Fruit fly (Drosophila melanogaster) whole organism, wandering third instar larva: Measurements from ENCODE around the gene CG1542.
A peak's percentile ranks its signal among the peaks of the same experiment; 100 is the strongest.

Experiments
- Abd-B ChIP-seq: fragments of >200 bp; optimal IDR thresholded peaks from 2 replicates; lab custom pipeline; 2017; ENCODE audit warnings: missing biosample characterization, missing genetic modification characterization
- CG32264 ChIP-seq: fragments of 200-800 bp; sonication (Bioruptor generic); optimal IDR thresholded peaks from 2 replicates; lab custom pipeline; 2016; ENCODE audit warnings: missing biosample characterization, missing genetic modification characterization
- CG9705 ChIP-seq: fragments of 200-800 bp; sonication (Bioruptor generic); optimal IDR thresholded peaks from 2 replicates; lab custom pipeline; 2018; ENCODE audit warnings: missing biosample characterization, mild to moderate bottlenecking, missing genetic modification characterization
- CrebA ChIP-seq: fragments of 200-800 bp; sonication (Bioruptor generic); optimal IDR thresholded peaks from 2 replicates; lab custom pipeline; 2016; ENCODE audit warnings: missing biosample characterization, mild to moderate bottlenecking, missing genetic modification characterization, borderline replicate concordance
- Dif ChIP-seq: fragments of 200-275, 200-300 bp; sonication (Bioruptor generic); optimal IDR thresholded peaks from 2 replicates; lab custom pipeline; 2018; ENCODE audit warnings: missing biosample characterization, missing genetic modification characterization; ENCODE audit not compliant: partially characterized antibody
- GATAd ChIP-seq: sonication (Bioruptor generic); optimal IDR thresholded peaks from 2 replicates; lab custom pipeline; 2016; ENCODE audit warnings: missing biosample characterization, missing genetic modification characterization
- HLH106 ChIP-seq: fragments of 200-800 bp; optimal IDR thresholded peaks from 3 replicates; lab custom pipeline; 2019; ENCODE audit warnings: missing biosample characterization, mild to moderate bottlenecking, missing genetic modification characterization, moderate library complexity
- Hnf4 ChIP-seq: fragments of 200-800 bp; sonication (Bioruptor generic); optimal IDR thresholded peaks from 2 replicates; lab custom pipeline; 2016; ENCODE audit warnings: missing biosample characterization, mild to moderate bottlenecking, missing genetic modification characterization
- Hr78 ChIP-seq: fragments of >200 bp; optimal IDR thresholded peaks from 2 replicates; lab custom pipeline; 2017; ENCODE audit warnings: missing biosample characterization, missing genetic modification characterization
- Hr83 ChIP-seq: fragments of 200-300 bp; sonication (Bioruptor generic); optimal IDR thresholded peaks from 2 replicates; lab custom pipeline; 2016; ENCODE audit warnings: missing biosample characterization, mild to moderate bottlenecking, missing genetic modification characterization, moderate library complexity; ENCODE audit not compliant: poor library complexity, severe bottlenecking
- Jra ChIP-seq: sonication (Bioruptor generic); optimal IDR thresholded peaks from 2 replicates; lab custom pipeline; 2016; ENCODE audit warnings: missing biosample characterization, missing genetic modification characterization
- Myc ChIP-seq: fragments of >200 bp; optimal IDR thresholded peaks from 2 replicates; lab custom pipeline; 2017
- N ChIP-seq: fragments of >200 bp; optimal IDR thresholded peaks from 2 replicates; lab custom pipeline; 2018; ENCODE audit warnings: missing biosample characterization, missing external identifiers, missing genetic modification characterization
- OdsH ChIP-seq: fragments of 200-800 bp; sonication (Bioruptor generic); optimal IDR thresholded peaks from 2 replicates; lab custom pipeline; 2016; ENCODE audit warnings: missing biosample characterization, mild to moderate bottlenecking, missing genetic modification characterization
- Rel ChIP-seq, 2 experiments: fragments of 200-800 bp; sonication (Bioruptor generic) in 1 of 2; optimal IDR thresholded peaks; 2 replicates in 1 of 2; 3 replicates in 1 of 2; lab custom pipeline; 2016 to 2019; ENCODE audit warnings: mild to moderate bottlenecking in 2 of 2, missing biosample characterization in 2 of 2, missing genetic modification characterization in 2 of 2, moderate library complexity in 1 of 2
- Sp1 ChIP-seq: fragments of 200-800 bp; sonication (Bioruptor generic); optimal IDR thresholded peaks from 3 replicates; lab custom pipeline; 2019; ENCODE audit warnings: missing biosample characterization, mild to moderate bottlenecking, missing genetic modification characterization, moderate library complexity
- br ChIP-seq: fragments of 200-800 bp; sonication (Bioruptor generic); optimal IDR thresholded peaks from 2 replicates; lab custom pipeline; 2016; ENCODE audit warnings: missing biosample characterization, missing genetic modification characterization
- brk ChIP-seq: fragments of 200-800 bp; sonication (Bioruptor generic); optimal IDR thresholded peaks from 2 replicates; lab custom pipeline; 2016; ENCODE audit warnings: missing biosample characterization, mild to moderate bottlenecking, missing genetic modification characterization
- dl ChIP-seq, 2 experiments: fragments of 175-275, 200-275 bp in 1 of 2; fragments of 200-275 bp in 1 of 2; sonication (Bioruptor generic); optimal IDR thresholded peaks; lab custom pipeline; 2018; ENCODE audit warnings: mild to moderate bottlenecking in 2 of 2, missing biosample characterization in 2 of 2, missing genetic modification characterization in 2 of 2, moderate library complexity in 2 of 2; ENCODE audit not compliant: partially characterized antibody in 2 of 2, insufficient read depth in 1 of 2
- dmrt93B ChIP-seq: fragments of 200-800 bp; sonication (Bioruptor generic); optimal IDR thresholded peaks from 2 replicates; lab custom pipeline; 2018; ENCODE audit warnings: missing biosample characterization, mild to moderate bottlenecking, missing genetic modification characterization
- dsf ChIP-seq: sonication (Bioruptor generic); optimal IDR thresholded peaks from 2 replicates; lab custom pipeline; 2016; ENCODE audit warnings: missing biosample characterization, missing genetic modification characterization, borderline replicate concordance
- ey ChIP-seq: fragments of 200-800 bp; sonication (Bioruptor generic); optimal IDR thresholded peaks from 2 replicates; lab custom pipeline; 2016; ENCODE audit warnings: missing biosample characterization, missing genetic modification characterization
- foxo ChIP-seq, 2 experiments: fragments of 200-800 bp; sonication (Bioruptor generic); optimal IDR thresholded peaks; 2 replicates in 1 of 2; 3 replicates in 1 of 2; lab custom pipeline; 2016 to 2017; ENCODE audit warnings: missing biosample characterization in 2 of 2, missing genetic modification characterization in 2 of 2
- fru ChIP-seq: fragments of 200-800 bp; sonication (Bioruptor generic); optimal IDR thresholded peaks from 3 replicates; lab custom pipeline; 2016; ENCODE audit warnings: missing biosample characterization, mild to moderate bottlenecking, missing genetic modification characterization
- h ChIP-seq: fragments of 200-800 bp; sonication (Bioruptor generic); optimal IDR thresholded peaks from 3 replicates; lab custom pipeline; 2016; ENCODE audit warnings: missing biosample characterization, mild to moderate bottlenecking, missing genetic modification characterization
- jim ChIP-seq: fragments of 175-275, 200-325 bp; sonication (Bioruptor generic); optimal IDR thresholded peaks from 2 replicates; lab custom pipeline; 2016; ENCODE audit warnings: missing biosample characterization, mild to moderate bottlenecking, missing genetic modification characterization
- lola ChIP-seq: fragments of >200 bp; optimal IDR thresholded peaks from 2 replicates; lab custom pipeline; 2017; ENCODE audit warnings: missing biosample characterization, missing genetic modification characterization
- pan ChIP-seq: fragments of >200 bp; optimal IDR thresholded peaks from 2 replicates; lab custom pipeline; 2017
- psq ChIP-seq: fragments of 200-800 bp; sonication (Bioruptor generic); optimal IDR thresholded peaks from 3 replicates; lab custom pipeline; 2017; ENCODE audit warnings: missing biosample characterization, mild to moderate bottlenecking, missing genetic modification characterization, moderate library complexity
- rgr ChIP-seq: fragments of 200-800 bp; sonication (Bioruptor generic); optimal IDR thresholded peaks from 3 replicates; lab custom pipeline; 2016; ENCODE audit warnings: missing biosample characterization, mild to moderate bottlenecking, missing genetic modification characterization
- sage ChIP-seq: fragments of 200-800 bp; sonication (Bioruptor generic); optimal IDR thresholded peaks from 2 replicates; lab custom pipeline; 2016; ENCODE audit warnings: missing biosample characterization, mild to moderate bottlenecking, missing genetic modification characterization
- sv ChIP-seq: fragments of 200-800 bp; sonication (Bioruptor generic); optimal IDR thresholded peaks from 3 replicates; lab custom pipeline; 2016; ENCODE audit warnings: missing biosample characterization, missing genetic modification characterization
- tai ChIP-seq: sonication (Bioruptor generic); optimal IDR thresholded peaks from 2 replicates; lab custom pipeline; 2016; ENCODE audit warnings: missing biosample characterization, missing genetic modification characterization
- usp ChIP-seq: fragments of >200 bp; optimal IDR thresholded peaks from 2 replicates; lab custom pipeline; 2017; ENCODE audit warnings: missing biosample characterization, missing genetic modification characterization
- woc ChIP-seq: sonication (Bioruptor generic); optimal IDR thresholded peaks from 2 replicates; lab custom pipeline; 2016; ENCODE audit warnings: missing biosample characterization, mild to moderate bottlenecking, missing genetic modification characterization

CG1542 gene

dm6 chr3R:31245785-31246184, 32.5 kb downstream of the CG1542 start:
- TF ChIP-seq brk (GFP tag; lab: Kevin White, UChicago) (no peak), rgr (GFP tag; lab: Kevin White, UChicago) (no peak), dmrt93B (GFP tag; lab: Kevin White, UChicago) (no peak), HLH106 (tag; lab: Kevin White, UChicago) (no peak), Rel (GFP tag; optimal IDR thresholded peaks at IDR 0.05; lab: Kevin White, UChicago) (no peak), Rel (tag; optimal IDR thresholded peaks at IDR 0.05; lab: Kevin White, UChicago) (no peak), br (GFP tag; lab: Kevin White, UChicago) (no peak), pan (lab: Kevin White, UChicago) (no peak), Dif (GFP tag; lab: Kevin White, UChicago) (no peak), Hnf4 (GFP tag; lab: Kevin White, UChicago) (no peak), woc (GFP tag; lab: Kevin White, UChicago) (no peak)

dm6 chr3R:31247281-31247995, 34.2 kb downstream of the CG1542 start:
- peak in 1 of 2 experiments; percentile 15 for TF ChIP-seq foxo (GFP tag; optimal IDR thresholded peaks at IDR 0.05; lab: Kevin White, UChicago)
- no peak for TF ChIP-seq CG9705 (GFP tag; lab: Kevin White, UChicago)
- TF ChIP-seq rgr (GFP tag; lab: Kevin White, UChicago), result no peak
- no peak for TF ChIP-seq N (GFP tag; lab: Kevin White, UChicago)
- peak; percentile 21 for TF ChIP-seq sv (GFP tag; lab: Kevin White, UChicago)
- no peak for TF ChIP-seq Sp1 (GFP tag; lab: Kevin White, UChicago)
- peak; percentile 37 for TF ChIP-seq fru
- no peak for TF ChIP-seq Hr78 (GFP tag; lab: Kevin White, UChicago)
- no peak for TF ChIP-seq Dif (GFP tag; lab: Kevin White, UChicago)
- TF ChIP-seq Jra (GFP tag; lab: Kevin White, UChicago), result no peak
- TF ChIP-seq HLH106 (tag; lab: Kevin White, UChicago), result peak; percentile 29
- TF ChIP-seq CG32264 (GFP tag; lab: Kevin White, UChicago), result no peak
- TF ChIP-seq psq, result no peak
- TF ChIP-seq pan (lab: Kevin White, UChicago), result no peak
- no peak for TF ChIP-seq dmrt93B (GFP tag; lab: Kevin White, UChicago)
- no peak for TF ChIP-seq woc (GFP tag; lab: Kevin White, UChicago)
- TF ChIP-seq lola (GFP tag; lab: Kevin White, UChicago), result no peak
- TF ChIP-seq usp (GFP tag; lab: Kevin White, UChicago), result no peak
- no peak for TF ChIP-seq br (GFP tag; lab: Kevin White, UChicago)
- TF ChIP-seq Myc (lab: Kevin White, UChicago), result no peak
- TF ChIP-seq jim, result no peak
- no peak for TF ChIP-seq brk (GFP tag; lab: Kevin White, UChicago)
- TF ChIP-seq Hr83, result no peak
- TF ChIP-seq Abd-B (GFP tag; lab: Kevin White, UChicago), result no peak
- TF ChIP-seq tai, result no peak
- TF ChIP-seq dsf (GFP tag; lab: Kevin White, UChicago), result no peak
- TF ChIP-seq h (GFP tag; lab: Kevin White, UChicago), result peak; percentile 13

- TF ChIP-seq psq, result no peak
- no peak for TF ChIP-seq sv (GFP tag; lab: Kevin White, UChicago)
- TF ChIP-seq rgr (GFP tag; lab: Kevin White, UChicago), result no peak
- no peak for TF ChIP-seq pan (lab: Kevin White, UChicago)
- no peak for TF ChIP-seq CrebA (GFP tag; lab: Kevin White, UChicago)
- TF ChIP-seq dsf (GFP tag; lab: Kevin White, UChicago), result no peak
- TF ChIP-seq CG9705 (GFP tag; lab: Kevin White, UChicago), result no peak
- TF ChIP-seq usp (GFP tag; lab: Kevin White, UChicago), result no peak
- no peak for TF ChIP-seq OdsH (GFP tag; lab: Kevin White, UChicago)
- TF ChIP-seq dl (GFP tag; optimal IDR thresholded peaks at IDR 0.05; lab: Kevin White, UChicago; ENCODE audit: insufficient read depth in 1 of 2, partially characterized antibody in 2 of 2), result no peak
- no peak for TF ChIP-seq br (GFP tag; lab: Kevin White, UChicago)
- TF ChIP-seq GATAd, result no peak
- TF ChIP-seq sage (GFP tag; lab: Kevin White, UChicago), result no peak
- TF ChIP-seq Rel (GFP tag; optimal IDR thresholded peaks at IDR 0.05; lab: Kevin White, UChicago), result no peak
- no peak for TF ChIP-seq Rel (tag; optimal IDR thresholded peaks at IDR 0.05; lab: Kevin White, UChicago)
- TF ChIP-seq jim, result no peak
- no peak for TF ChIP-seq foxo (GFP tag; optimal IDR thresholded peaks at IDR 0.05; lab: Kevin White, UChicago)
- TF ChIP-seq HLH106 (tag; lab: Kevin White, UChicago), result no peak
- TF ChIP-seq lola (GFP tag; lab: Kevin White, UChicago), result no peak
- TF ChIP-seq ey (GFP tag; lab: Kevin White, UChicago), result no peak
These were observed 35.0 kb downstream of the CG1542 start for dm6 chr3R:31248245-31248644.
